Fruit fly (Drosophila melanogaster) whole organism, embryonic: ENCODE data around the gene Rab39.

Source experiments
- Abd-B ChIP-seq: fragments of 200-800 bp; sonication (Bioruptor generic); optimal IDR thresholded peaks from 2 replicates; lab custom pipeline; 2018; ENCODE audit warnings: missing biosample characterization, mild to moderate bottlenecking, missing genetic modification characterization, moderate library complexity
- Asciz ChIP-seq: fragments of 200-800 bp; sonication (Bioruptor generic); optimal IDR thresholded peaks from 2 replicates; lab custom pipeline; 2017; ENCODE audit warnings: missing biosample characterization, mild to moderate bottlenecking, missing genetic modification characterization, missing genetic modification reagents
- CG10321 ChIP-seq: fragments of 200-800 bp; sonication (Bioruptor generic); IDR thresholded peaks from 2 replicates; pipeline ENCODE4 v1.3.6; 2022; ENCODE audit warnings: missing biosample characterization, missing genetic modification characterization
- CG10959 ChIP-seq: fragments of 200-800 bp; sonication (Bioruptor generic); IDR thresholded peaks from 2 replicates; pipeline ENCODE4 v1.3.6; 2022; ENCODE audit warnings: missing biosample characterization, missing genetic modification characterization
- CG11560 ChIP-seq: fragments of 200-800 bp; sonication (Bioruptor generic); IDR thresholded peaks from 3 replicates; pipeline ENCODE4 v1.3.6; 2022; ENCODE audit warnings: missing biosample characterization, missing genetic modification characterization
- CG12155 ChIP-seq: fragments of 200-800 bp; sonication (Bioruptor generic); optimal IDR thresholded peaks from 3 replicates; lab custom pipeline; 2016; ENCODE audit warnings: missing biosample characterization, missing genetic modification characterization
- CG12769 ChIP-seq: fragments of 200-800 bp; sonication (Bioruptor generic); optimal IDR thresholded peaks from 2 replicates; lab custom pipeline; 2019; ENCODE audit warnings: missing biosample characterization, mild to moderate bottlenecking, missing genetic modification characterization, moderate library complexity
- CG15073 ChIP-seq: fragments of 200-800 bp; sonication (Bioruptor generic); optimal IDR thresholded peaks from 2 replicates; lab custom pipeline; 2016; ENCODE audit warnings: missing biosample characterization, missing genetic modification characterization
- CG17829 ChIP-seq: fragments of 200-800 bp; optimal IDR thresholded peaks from 2 replicates; lab custom pipeline; 2019; ENCODE audit warnings: missing biosample characterization, mild to moderate bottlenecking, missing genetic modification characterization, moderate library complexity
- CG17912 ChIP-seq: fragments of 200-800 bp; sonication (Bioruptor generic); optimal IDR thresholded peaks from 2 replicates; lab custom pipeline; 2018; ENCODE audit warnings: missing biosample characterization, mild to moderate bottlenecking, missing genetic modification characterization
- CG31388 ChIP-seq: fragments of 200-800 bp; sonication (Bioruptor generic); optimal IDR thresholded peaks from 2 replicates; lab custom pipeline; 2016; ENCODE audit warnings: missing biosample characterization, missing genetic modification characterization
- CG3407 ChIP-seq: fragments of 200-800 bp; sonication (Bioruptor generic); optimal IDR thresholded peaks from 2 replicates; lab custom pipeline; 2018; ENCODE audit warnings: missing biosample characterization, mild to moderate bottlenecking, missing genetic modification characterization
- CG4820 ChIP-seq: fragments of 200-800 bp; sonication (Bioruptor generic); optimal IDR thresholded peaks from 3 replicates; lab custom pipeline; 2016; ENCODE audit warnings: missing biosample characterization, missing genetic modification characterization
- CG4854 ChIP-seq: fragments of 200-800 bp; sonication (Bioruptor generic); optimal IDR thresholded peaks from 2 replicates; lab custom pipeline; 2016; ENCODE audit warnings: missing biosample characterization, missing genetic modification characterization, inconsistent platforms
- CG5953 ChIP-seq: fragments of 200-800 bp; sonication (Bioruptor generic); IDR thresholded peaks from 2 replicates; pipeline ENCODE4 v1.3.6; 2022; ENCODE audit warnings: missing biosample characterization, missing genetic modification characterization
- CG6689 ChIP-seq: fragments of 200-800 bp; sonication (Bioruptor generic); IDR thresholded peaks from 2 replicates; pipeline ENCODE4 v1.3.6; 2022; ENCODE audit warnings: missing biosample characterization, missing genetic modification characterization
- CG7271 ChIP-seq: fragments of 200-800 bp; sonication (Bioruptor generic); optimal IDR thresholded peaks from 2 replicates; lab custom pipeline; 2018; ENCODE audit warnings: missing biosample characterization, mild to moderate bottlenecking, missing genetic modification characterization, moderate library complexity
- CG9932 ChIP-seq: fragments of 200-800 bp; sonication (Bioruptor generic); IDR thresholded peaks from 2 replicates; pipeline ENCODE4 v1.3.6; 2022; ENCODE audit warnings: missing biosample characterization, missing genetic modification characterization
- Jarid2 ChIP-seq: fragments of 200-800 bp; sonication (Bioruptor generic); optimal IDR thresholded peaks from 3 replicates; lab custom pipeline; 2017; ENCODE audit warnings: mild to moderate bottlenecking, missing biosample characterization, missing genetic modification reagents, missing genetic modification characterization
- Optix ChIP-seq: fragments of 200-800 bp; sonication (Bioruptor generic); IDR thresholded peaks from 3 replicates; pipeline ENCODE4 v1.3.6; 2022; ENCODE audit warnings: missing biosample characterization, missing genetic modification characterization
- PHDP ChIP-seq: fragments of 200-800 bp; sonication (Bioruptor generic); optimal IDR thresholded peaks from 3 replicates; lab custom pipeline; 2018; ENCODE audit warnings: missing biosample characterization, mild to moderate bottlenecking, missing genetic modification characterization, moderate library complexity
- TFAM ChIP-seq: fragments of 200-800 bp; sonication (Bioruptor generic); optimal IDR thresholded peaks from 2 replicates; lab custom pipeline; 2017; ENCODE audit warnings: missing biosample characterization, missing genetic modification characterization, inconsistent platforms
- ash1 ChIP-seq: fragments of 200-800 bp; sonication (Bioruptor generic); optimal IDR thresholded peaks from 2 replicates; lab custom pipeline; 2018; ENCODE audit warnings: missing biosample characterization, mild to moderate bottlenecking, missing genetic modification characterization
- bowl ChIP-seq: fragments of 200-800 bp; sonication (Bioruptor generic); IDR thresholded peaks from 2 replicates; pipeline ENCODE4 v1.3.6; 2022; ENCODE audit warnings: missing biosample characterization, missing genetic modification characterization
- ci ChIP-seq: fragments of 200-800 bp; sonication (Bioruptor generic); IDR thresholded peaks from 3 replicates; pipeline ENCODE4 v1.3.6; 2022; ENCODE audit warnings: missing biosample characterization, missing genetic modification characterization
- dmrt11E ChIP-seq: fragments of 200-800 bp; sonication (Bioruptor generic); optimal IDR thresholded peaks from 3 replicates; lab custom pipeline; 2018; ENCODE audit warnings: missing biosample characterization, mild to moderate bottlenecking, missing genetic modification characterization, moderate library complexity
- eyg ChIP-seq: fragments of 200-800 bp; sonication (Bioruptor generic); optimal IDR thresholded peaks from 3 replicates; lab custom pipeline; 2016; ENCODE audit warnings: missing biosample characterization, missing genetic modification characterization
- fd64A ChIP-seq: fragments of 200-800 bp; sonication (Bioruptor generic); optimal IDR thresholded peaks from 3 replicates; lab custom pipeline; 2018; ENCODE audit warnings: missing biosample characterization, mild to moderate bottlenecking, missing genetic modification characterization
- ind ChIP-seq: fragments of 200-800 bp; sonication (Bioruptor generic); optimal IDR thresholded peaks from 3 replicates; lab custom pipeline; 2016; ENCODE audit warnings: missing biosample characterization, missing genetic modification characterization
- insv ChIP-seq, 2 experiments: fragments of 200-800 bp; sonication (Bioruptor generic); optimal IDR thresholded peaks; 3 replicates each; lab custom pipeline; 2016 to 2018; ENCODE audit warnings: missing biosample characterization in 2 of 2, missing genetic modification characterization in 2 of 2
- lmd ChIP-seq: fragments of 200-800 bp; sonication (Bioruptor generic); IDR thresholded peaks from 2 replicates; pipeline ENCODE4 v1.3.6; 2022; ENCODE audit warnings: missing biosample characterization, missing genetic modification characterization
- mld ChIP-seq: fragments of 200-800 bp; sonication (Bioruptor generic); IDR thresholded peaks from 3 replicates; pipeline ENCODE4 v1.3.6; 2022; ENCODE audit warnings: missing biosample characterization, missing genetic modification characterization; ENCODE audit not compliant: partially characterized antibody
- nau ChIP-seq: fragments of 200-800 bp; sonication (Bioruptor generic); optimal IDR thresholded peaks from 3 replicates; lab custom pipeline; 2017; ENCODE audit warnings: missing biosample characterization, mild to moderate bottlenecking, missing genetic modification characterization, missing genetic modification reagents
- oc ChIP-seq: fragments of 200-800 bp; sonication (Bioruptor generic); optimal IDR thresholded peaks from 2 replicates; lab custom pipeline; 2018; ENCODE audit warnings: missing biosample characterization, mild to moderate bottlenecking, missing genetic modification characterization, moderate library complexity
- otp ChIP-seq: fragments of 200-800 bp; sonication (Bioruptor generic); IDR thresholded peaks from 3 replicates; pipeline ENCODE4, ENCODE4 v1.3.6; 2022; ENCODE audit warnings: missing biosample characterization, missing genetic modification characterization
- p53 ChIP-seq: fragments of 200-800 bp; sonication (Bioruptor generic); optimal IDR thresholded peaks from 2 replicates; lab custom pipeline; 2016; ENCODE audit warnings: missing biosample characterization, missing genetic modification characterization
- pita ChIP-seq: fragments of 200-800 bp; sonication (Bioruptor generic); optimal IDR thresholded peaks from 2 replicates; lab custom pipeline; 2017; ENCODE audit warnings: missing biosample characterization, mild to moderate bottlenecking, missing genetic modification characterization
- prd ChIP-seq, 3 experiments: fragments of >200 bp in 2 of 3; fragments of 200-800 bp in 1 of 3; sonication (Bioruptor generic) in 1 of 3; optimal IDR thresholded peaks in 2 of 3; IDR thresholded peaks in 1 of 3; 2 replicates in 2 of 3; 3 replicates in 1 of 3; pipeline versions ENCODE4 v1.3.6 to Lab custom; 2017 to 2022; ENCODE audit warnings: missing biosample characterization in 1 of 3, missing genetic modification characterization in 1 of 3
- sc ChIP-seq, 3 experiments: fragments of >200 bp in 2 of 3; fragments of 200-800 bp in 1 of 3; sonication (Bioruptor generic) in 1 of 3; optimal IDR thresholded peaks; 2 replicates in 2 of 3; 3 replicates in 1 of 3; lab custom pipeline; 2017; ENCODE audit warnings: mild to moderate bottlenecking in 1 of 3, missing biosample characterization in 1 of 3, missing genetic modification characterization in 1 of 3, missing genetic modification reagents in 1 of 3
- schlank ChIP-seq: fragments of 200-800 bp; sonication (Bioruptor generic); optimal IDR thresholded peaks from 2 replicates; lab custom pipeline; 2018; ENCODE audit warnings: missing biosample characterization, mild to moderate bottlenecking, missing genetic modification characterization
- seq ChIP-seq: fragments of 200-800 bp; sonication (Bioruptor generic); IDR thresholded peaks from 2 replicates; pipeline ENCODE4 v1.3.6; 2022; ENCODE audit warnings: missing biosample characterization, missing genetic modification characterization
- sqz ChIP-seq: fragments of 200-800 bp; sonication (Bioruptor generic); optimal IDR thresholded peaks from 3 replicates; lab custom pipeline; 2018; ENCODE audit warnings: missing biosample characterization, mild to moderate bottlenecking, missing genetic modification characterization
- ssp ChIP-seq: fragments of 200-800 bp; sonication (Bioruptor generic); IDR thresholded peaks from 2 replicates; pipeline ENCODE4 v1.3.6; 2022; ENCODE audit warnings: missing biosample characterization, missing genetic modification characterization
- tgo ChIP-seq: fragments of 200-800 bp; sonication (Bioruptor generic); IDR thresholded peaks from 3 replicates; pipeline ENCODE4 v1.3.6; 2022; ENCODE audit warnings: missing biosample characterization, missing genetic modification characterization
- tna ChIP-seq: fragments of 200-800 bp; sonication (Bioruptor generic); IDR thresholded peaks from 2 replicates; pipeline ENCODE4 v1.3.6; 2022; ENCODE audit warnings: missing biosample characterization, missing genetic modification characterization; ENCODE audit not compliant: partially characterized antibody
- trem ChIP-seq: fragments of 200-800 bp; optimal IDR thresholded peaks from 3 replicates; lab custom pipeline; 2019; ENCODE audit warnings: missing biosample characterization, mild to moderate bottlenecking, missing genetic modification characterization, moderate library complexity
- vfl ChIP-seq: fragments of 200-800 bp; sonication (Bioruptor generic); optimal IDR thresholded peaks from 2 replicates; lab custom pipeline; 2016; ENCODE audit warnings: missing biosample characterization, missing genetic modification characterization

Gene Rab39

DNA sequence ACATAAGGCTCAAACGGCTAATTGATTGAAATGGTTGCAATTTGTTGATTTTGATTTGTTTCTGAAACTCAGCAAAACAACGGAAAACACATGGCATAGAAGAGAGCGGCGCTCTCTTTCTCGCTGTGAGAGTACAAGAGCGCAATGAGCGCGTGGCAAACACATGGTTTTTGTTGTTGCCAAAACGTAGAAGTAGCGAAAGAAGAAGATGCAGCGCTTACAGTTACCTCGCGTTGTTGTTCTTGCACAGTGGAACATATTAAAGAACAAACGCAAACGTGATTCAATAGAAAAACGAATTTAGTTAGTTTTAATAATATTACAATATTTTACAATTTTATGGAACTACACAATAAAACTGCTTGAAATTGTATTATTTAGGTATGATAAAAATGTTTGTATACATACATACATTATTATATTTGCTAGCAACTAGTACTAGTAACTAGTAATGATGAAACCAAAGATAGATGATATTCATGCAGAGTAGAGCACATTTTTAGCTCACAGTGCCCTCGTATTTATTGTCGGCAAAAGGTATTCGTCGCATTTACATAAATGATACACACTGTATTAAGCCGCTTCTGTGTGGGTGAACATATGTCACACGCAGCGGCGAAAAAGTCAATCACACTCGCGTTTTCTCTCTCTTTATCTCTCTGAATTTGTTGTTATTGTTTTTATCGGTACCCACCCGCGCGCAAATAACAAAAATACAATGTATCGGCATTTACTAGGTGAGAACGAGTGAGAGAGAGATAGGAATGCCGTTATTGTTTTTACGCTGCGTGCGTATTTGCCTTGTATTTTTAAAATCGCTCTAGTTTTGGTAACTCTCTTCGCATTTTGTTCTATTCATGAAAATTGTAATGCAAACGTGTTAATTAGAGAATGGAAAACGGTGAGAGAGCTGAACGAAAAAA, 29.3 kb upstream of the Rab39 start (continued):
- TF ChIP-seq p53 (GFP tag; lab: Kevin White, UChicago) (no peak), insv (GFP tag; optimal IDR thresholded peaks at IDR 0.05; lab: Kevin White, UChicago) (no peak), CG11560 (peak; percentile 73; the same call in 2 of the 3 replicates), vfl (GFP tag; lab: Kevin White, UChicago) (peak; percentile 87), prd (optimal IDR thresholded peaks at IDR 0.05; lab: Kevin White, UChicago) (no peak), prd (GFP tag; IDR thresholded peaks at IDR 0.05; lab: Robert Waterston, UW) (peak; percentile 87; the same call in 2 of the 3 replicates), bowl (GFP tag; lab: Robert Waterston, UW) (peak; percentile 65; the same call in 1 of the 2 replicates), ci (GFP tag; lab: Robert Waterston, UW) (peak; percentile 74), Optix (GFP tag; lab: Robert Waterston, UW) (peak; percentile 55; the same call in 1 of the 3 replicates), CG4820 (GFP tag; lab: Kevin White, UChicago) (peak; percentile 92), CG15073 (GFP tag; lab: Kevin White, UChicago) (peak; percentile 70), oc (tag; lab: Kevin White, UChicago) (peak; percentile 77), CG10321 (GFP tag; lab: Robert Waterston, UW) (peak; percentile 7; the same call in 1 of the 2 replicates), fd64A (GFP tag; lab: Kevin White, UChicago) (peak; percentile 60), sc (optimal IDR thresholded peaks at IDR 0.05; lab: Kevin White, UChicago) (no peak), sc (GFP tag; optimal IDR thresholded peaks at IDR 0.05; lab: Kevin White, UChicago) (peak; percentile 94), mld (GFP tag; lab: Robert Waterston, UW) (no peak), CG5953 (GFP tag; lab: Robert Waterston, UW) (peak; percentile 64; the same call in 1 of the 2 replicates), nau (GFP tag; lab: Kevin White, UChicago) (peak; percentile 91), tgo (GFP tag; lab: Robert Waterston, UW) (peak; percentile 84), Jarid2 (GFP tag; lab: Kevin White, UChicago) (peak; percentile 80), Abd-B (GFP tag; lab: Kevin White, UChicago) (peak; percentile 93), sqz (GFP tag; lab: Kevin White, UChicago) (peak; percentile 26), CG3407 (GFP tag; lab: Kevin White, UChicago) (peak; percentile 85), PHDP (peak; percentile 95), TFAM (GFP tag; lab: Kevin White, UChicago) (peak; percentile 35), ash1 (GFP tag; lab: Kevin White, UChicago) (no peak), eyg (GFP tag; lab: Kevin White, UChicago) (peak; percentile 22), CG12155 (GFP tag; lab: Kevin White, UChicago) (peak; percentile 92), CG17829 (tag; lab: Kevin White, UChicago) (peak; percentile 94), ind (GFP tag; lab: Kevin White, UChicago) (peak; percentile 93), seq (GFP tag; lab: Robert Waterston, UW) (peak; percentile 85), lmd (GFP tag; lab: Robert Waterston, UW) (peak; percentile 90), CG12769 (tag; lab: Kevin White, UChicago) (peak; percentile 84), dmrt11E (tag; lab: Kevin White, UChicago) (peak; percentile 93), CG9932 (peak; percentile 90), CG10959 (GFP tag; lab: Robert Waterston, UW) (peak; percentile 66; the same call in 1 of the 2 replicates), CG17912 (peak; percentile 8), schlank (tag; lab: Kevin White, UChicago) (peak; percentile 80), CG31388 (GFP tag; lab: Kevin White, UChicago) (peak; percentile 82), otp (GFP tag; lab: Robert Waterston, UW) (peak; percentile 49; the same call in 1 of the 3 replicates), tna (GFP tag; lab: Robert Waterston, UW) (no peak), CG4854 (GFP tag; lab: Kevin White, UChicago) (peak; percentile 80), trem (tag; lab: Kevin White, UChicago) (peak; percentile 89), ssp (GFP tag; lab: Robert Waterston, UW) (peak; percentile 79), Asciz (GFP tag; lab: Kevin White, UChicago) (peak; percentile 91), CG7271 (peak; percentile 49), CG6689 (GFP tag; lab: Robert Waterston, UW) (peak; percentile 91), pita (GFP tag; lab: Kevin White, UChicago) (no peak)
